Fruit fly (Drosophila melanogaster): ENCODE results near the gene Dip-C.
A peak's percentile ranks its signal among the peaks of the same experiment; 100 is the strongest.

The Dip-C gene

dm6 chr3R:12425510-12426309 is 12.2 kb upstream of the Dip-C start, which contains the start of gene Pp1-87B (continued):
- TF ChIP-seq otp (GFP tag; IDR thresholded peaks at IDR 0.05) = no peak
- TF ChIP-seq shn (GFP tag; optimal IDR thresholded peaks at IDR 0.05) = peak; percentile 26
- TF ChIP-seq CG7357 (GFP tag; IDR thresholded peaks at IDR 0.05) = no peak
- TF ChIP-seq CG14710 (tag; optimal IDR thresholded peaks at IDR 0.05) = peak; percentile 76
- TF ChIP-seq CG12769 (tag; optimal IDR thresholded peaks at IDR 0.05) = no peak
- TF ChIP-seq CG12391 (tag; optimal IDR thresholded peaks at IDR 0.05) = peak; percentile 20
- no peak for TF ChIP-seq repo (GFP tag; optimal IDR thresholded peaks at IDR 0.05)
- no peak for TF ChIP-seq sima (GFP tag; optimal IDR thresholded peaks at IDR 0.05)
- no peak for TF ChIP-seq CG15601 (tag; optimal IDR thresholded peaks at IDR 0.05)
- peak; percentile 98 for TF ChIP-seq MESR4 (GFP tag; optimal IDR thresholded peaks at IDR 0.05)
- TF ChIP-seq Jarid2 (GFP tag; optimal IDR thresholded peaks at IDR 0.05) = no peak
- no peak for TF ChIP-seq ERR (GFP tag; optimal IDR thresholded peaks at IDR 0.05)
- TF ChIP-seq Atf-2 (GFP tag; optimal IDR thresholded peaks at IDR 0.05) = no peak
- TF ChIP-seq oc (tag; optimal IDR thresholded peaks at IDR 0.05) = no peak
- peak; percentile 2 for TF ChIP-seq CG7786 (GFP tag; optimal IDR thresholded peaks at IDR 0.05)
- TF ChIP-seq CG10209 (GFP tag; optimal IDR thresholded peaks at IDR 0.05) = peak; percentile 18
- no peak for TF ChIP-seq Vsx1 (GFP tag; optimal IDR thresholded peaks at IDR 0.05)

DNA sequence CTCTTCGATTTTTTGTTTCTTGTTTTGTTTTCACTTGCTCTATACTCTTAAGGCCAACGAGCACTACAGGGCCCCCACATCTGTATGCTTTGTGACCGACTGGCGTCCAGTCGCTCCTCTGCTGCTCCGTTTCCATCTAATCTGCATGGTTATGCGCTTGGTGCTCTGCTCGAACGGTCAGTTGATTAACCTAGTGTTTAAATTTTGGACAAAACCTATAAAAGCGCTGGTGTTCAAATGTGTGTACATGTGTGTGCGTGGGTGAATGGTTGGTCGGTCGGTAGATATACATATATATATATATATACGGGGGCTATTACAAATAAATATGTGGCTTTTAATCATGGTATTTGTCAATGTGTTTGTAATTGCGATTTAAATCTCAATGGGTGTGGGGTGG is 10.4 kb upstream of the Dip-C start:
- TF ChIP-seq CG1603 (tag; optimal IDR thresholded peaks at IDR 0.05) (no peak), sim (GFP tag; IDR thresholded peaks at IDR 0.05) (no peak), Ets65A (GFP tag) (peak; percentile 44), sr (GFP tag; IDR thresholded peaks at IDR 0.05) (peak; percentile 8; the same call in 1 of the 3 replicates), CG42726 (GFP tag; IDR thresholded peaks at IDR 0.05; ENCODE audit: partially characterized antibody) (no peak), Hr51 (GFP tag; optimal IDR thresholded peaks at IDR 0.05) (no peak), Med (GFP tag) (peak; percentile 30), CG6791 (GFP tag; IDR thresholded peaks at IDR 0.05; ENCODE audit: partially characterized antibody) (0 out of 3 replicates have a peak, but pooled peaks have one; percentile 34), mirr (GFP tag; optimal IDR thresholded peaks at IDR 0.05) (no peak), CG12942 (GFP tag; optimal IDR thresholded peaks at IDR 0.05) (no peak), ato (GFP tag; IDR thresholded peaks at IDR 0.05; ENCODE audit: partially characterized antibody) (no peak), CG16863 (GFP tag; optimal IDR thresholded peaks at IDR 0.05) (no peak), emc (GFP tag; optimal IDR thresholded peaks at IDR 0.05) (no peak), CG7839 (tag; optimal IDR thresholded peaks at IDR 0.05) (no peak), CG8290 (GFP tag; optimal IDR thresholded peaks at IDR 0.05) (no peak), CG8290 (tag; optimal IDR thresholded peaks at IDR 0.05) (no peak)

dm6 chr3R:12422379-12422975 is 8.9 kb upstream of the Dip-C start, which contains the start of the genes Scgbeta and CG17202:
Scgbeta (minus strand) TSS chr3R:12422429.
CG17202 (plus strand) TSS chr3R:12422768.
- TF ChIP-seq Six4 (GFP tag; optimal IDR thresholded peaks at IDR 0.05) (no peak), ro (GFP tag; IDR thresholded peaks at IDR 0.05) (no peak), CG2678 (tag; optimal IDR thresholded peaks at IDR 0.05) (no peak), inv (GFP tag; IDR thresholded peaks at IDR 0.05; ENCODE audit: partially characterized antibody) (no peak), CG4328 (GFP tag; optimal IDR thresholded peaks at IDR 0.05) (no peak), aop (GFP tag; IDR thresholded peaks at IDR 0.05) (no peak), Dek (tag; optimal IDR thresholded peaks at IDR 0.05) (peak; percentile 32), klu (GFP tag; IDR thresholded peaks at IDR 0.05) (no peak), cato (GFP tag; optimal IDR thresholded peaks at IDR 0.05; ENCODE audit: borderline replicate concordance) (no peak), Optix (GFP tag; IDR thresholded peaks at IDR 0.05) (no peak), nom (GFP tag; optimal IDR thresholded peaks at IDR 0.05) (no peak), CG5180 (GFP tag; optimal IDR thresholded peaks at IDR 0.05) (no peak), CoRest (tag; optimal IDR thresholded peaks at IDR 0.05) (peak; percentile 54), h (optimal IDR thresholded peaks at IDR 0.05) (no peak), D (optimal IDR thresholded peaks at IDR 0.05) (no peak), D (GFP tag; optimal IDR thresholded peaks at IDR 0.05) (no peak)
